Fruit fly (Drosophila melanogaster) S2 (cell line): Measurements from ENCODE around the gene Trm7-34.

Source experiments
- CG8478 ChIP-seq: fragments of >200 bp; optimal IDR thresholded peaks from 2 replicates; lab custom pipeline; 2018
- CTCF ChIP-seq, 2 experiments: fragments of >200 bp; optimal IDR thresholded peaks; 2 replicates each; lab custom pipeline; 2018

The Trm7-34 gene

dm6 chr3R:21154130-21154529 is 20.4 kb upstream of the Trm7-34 start:
- no peak for TF ChIP-seq CTCF (optimal IDR thresholded peaks at IDR 0.05; lab: Kevin White, UChicago)
- no peak for TF ChIP-seq CG8478 (lab: Kevin White, UChicago)

DNA sequence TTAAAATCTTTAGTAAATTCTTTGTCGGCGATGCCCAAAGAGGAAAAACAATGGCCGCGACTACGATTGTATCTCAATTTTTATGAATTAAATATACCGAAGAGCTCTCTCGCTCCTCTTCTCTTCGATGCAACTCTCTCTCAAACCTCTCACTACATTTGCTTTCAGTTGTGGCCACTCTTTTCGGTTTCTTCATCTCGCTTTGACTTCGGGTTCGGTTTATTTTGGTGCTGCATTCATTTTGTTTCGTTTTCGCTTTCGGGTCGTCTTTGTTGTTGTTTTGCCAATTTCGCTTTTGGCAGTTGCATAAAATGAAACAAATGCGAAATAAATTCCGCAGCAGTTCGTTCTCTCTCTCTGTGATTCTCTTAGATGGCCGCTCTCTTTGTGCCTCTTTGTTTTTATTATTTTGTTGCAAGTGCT is 19.2 kb upstream of the Trm7-34 start:
- TF ChIP-seq CTCF (optimal IDR thresholded peaks at IDR 0.05; lab: Kevin White, UChicago) (no peak), CG8478 (lab: Kevin White, UChicago) (no peak)

DNA sequence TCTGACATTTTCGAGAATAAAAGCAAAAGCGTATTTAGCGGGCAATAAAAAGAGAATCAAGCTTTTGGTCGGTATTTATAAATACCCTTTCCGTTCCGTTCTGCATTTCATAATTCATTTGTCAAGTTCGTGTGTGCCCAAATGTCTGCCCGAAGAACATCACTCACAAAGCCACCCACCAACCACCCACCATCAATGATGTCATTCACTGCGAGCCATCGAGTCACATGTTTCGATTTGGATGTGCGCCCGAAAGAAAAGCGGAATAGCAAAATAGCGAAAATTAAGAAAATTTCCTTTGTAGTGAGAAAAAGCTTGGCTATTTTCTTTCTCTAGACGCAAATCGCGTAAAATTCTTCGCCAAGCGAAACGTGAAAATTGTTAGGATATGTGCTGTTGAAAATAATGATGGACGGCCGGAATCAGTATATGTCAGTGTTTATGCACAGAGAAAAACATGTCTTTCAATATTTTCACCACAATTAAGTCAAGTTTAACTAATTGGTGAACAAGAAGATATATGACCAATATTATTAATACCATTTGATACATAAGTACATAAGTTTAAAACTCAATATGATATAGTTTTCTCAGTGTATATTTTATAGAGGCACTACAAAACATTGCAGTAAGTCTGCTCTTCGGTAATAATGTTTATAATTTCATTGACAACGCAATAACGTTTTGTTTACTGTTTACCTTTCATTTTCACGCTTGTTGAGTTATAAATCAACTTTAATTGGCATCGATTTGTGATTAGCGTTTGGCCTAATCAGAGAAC is 17.6 kb upstream of the Trm7-34 start:
- no peak for TF ChIP-seq CTCF (optimal IDR thresholded peaks at IDR 0.05; lab: Kevin White, UChicago)

- no peak for TF ChIP-seq CG8478 (lab: Kevin White, UChicago)
- no peak for TF ChIP-seq CTCF (optimal IDR thresholded peaks at IDR 0.05; lab: Kevin White, UChicago)
Observed at dm6 chr3R:21150090-21150489, 16.4 kb upstream of the Trm7-34 start.

dm6 chr3R:21141341-21141740 is 7.7 kb upstream of the Trm7-34 start:
- TF ChIP-seq CG8478 (lab: Kevin White, UChicago): no peak
- TF ChIP-seq CTCF (optimal IDR thresholded peaks at IDR 0.05; lab: Kevin White, UChicago): no peak

DNA sequence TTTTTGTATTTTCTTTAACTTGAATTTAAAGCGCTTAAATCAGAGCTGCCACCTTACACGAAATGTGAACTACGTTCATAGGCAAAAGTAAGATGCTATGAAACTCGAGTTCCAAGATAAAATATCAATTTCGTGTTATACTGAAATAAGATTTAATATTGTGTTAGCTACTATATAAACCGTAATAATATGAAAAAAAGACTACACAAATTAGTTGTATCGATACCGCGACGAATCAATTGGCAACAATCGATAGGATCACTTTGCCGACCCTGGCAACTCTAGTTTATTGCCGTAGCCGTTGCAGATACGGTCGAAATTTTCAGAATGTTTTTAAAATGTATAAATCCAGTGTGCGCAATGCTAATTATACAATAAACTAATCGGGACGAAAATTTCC is 6.8 kb upstream of the Trm7-34 start, which contains the start of gene SNF4Agamma:
Gene SNF4Agamma (plus strand): TSS at position 282 of the 400 bp plus-strand sequence.
- TF ChIP-seq CG8478 (lab: Kevin White, UChicago) (no peak), CTCF (optimal IDR thresholded peaks at IDR 0.05; lab: Kevin White, UChicago) (no peak)

DNA sequence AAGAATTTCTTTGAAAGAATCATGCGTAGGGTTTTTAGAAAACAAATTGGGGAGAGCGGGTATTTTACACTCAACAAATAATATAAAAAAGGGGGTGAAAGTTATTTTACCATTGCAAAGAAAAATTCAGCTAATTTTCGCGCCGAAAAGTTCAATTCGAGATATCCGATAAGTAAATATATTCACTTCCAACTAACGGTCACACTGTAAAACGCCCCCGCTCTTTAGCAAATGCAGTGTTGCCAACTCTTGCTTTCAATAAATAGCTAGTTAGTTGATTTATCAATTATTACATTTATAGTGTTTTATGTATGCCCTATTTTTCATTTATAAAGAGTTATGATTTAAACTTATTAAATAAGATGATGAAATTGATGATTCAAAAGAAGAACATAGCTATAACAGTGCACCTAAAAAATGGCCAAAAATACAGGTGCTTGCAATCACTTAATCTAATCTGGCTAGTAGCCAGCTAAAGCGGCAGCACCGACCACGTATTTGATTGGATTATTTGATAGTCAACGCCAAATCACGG is 4.6 kb upstream of the Trm7-34 start, which contains the start of gene meigo:
Gene meigo (plus strand): TSS at position 51 of the 535 bp plus-strand sequence.
- no peak for TF ChIP-seq CTCF (optimal IDR thresholded peaks at IDR 0.05; lab: Kevin White, UChicago)
- TF ChIP-seq CG8478 (lab: Kevin White, UChicago): no peak

dm6 chr3R:21133951-21134350 is 270 bp upstream of the Trm7-34 start, which contains the start of gene Usp8:
Gene Usp8 (plus strand): TSS chr3R:21134262.
- TF ChIP-seq CG8478 (lab: Kevin White, UChicago) (no peak), CTCF (optimal IDR thresholded peaks at IDR 0.05; lab: Kevin White, UChicago) (no peak)

DNA sequence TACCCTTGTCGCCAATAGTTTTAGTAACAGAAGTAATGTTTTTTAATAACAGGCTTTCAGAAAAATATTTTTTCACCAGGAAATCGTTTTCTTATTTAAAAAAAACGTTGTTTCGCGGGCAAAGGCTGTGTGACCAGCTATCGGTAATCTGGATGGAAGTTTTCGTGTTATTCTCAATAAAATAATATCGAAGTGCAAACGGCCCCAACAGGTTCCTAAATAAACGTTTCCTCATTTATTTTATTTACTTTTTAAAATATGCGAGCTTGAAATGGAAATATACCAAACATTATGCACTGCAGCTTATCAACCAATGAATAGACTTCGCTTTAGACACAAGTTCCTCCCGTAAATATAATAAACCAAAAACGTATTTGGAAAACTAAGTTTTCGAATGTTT is 3.6 kb downstream of the Trm7-34 start, which contains the start of gene Ice2:
Gene Ice2 (plus strand): TSS at position 167 of the 400 bp plus-strand sequence.
- TF ChIP-seq CTCF (optimal IDR thresholded peaks at IDR 0.05; lab: Kevin White, UChicago) (no peak), CG8478 (lab: Kevin White, UChicago) (no peak)

dm6 chr3R:21129617-21130016 is 4.1 kb downstream of the Trm7-34 start, which contains the start of gene Obp93a:
Gene Obp93a (minus strand): TSS chr3R:21129717.
- TF ChIP-seq CTCF (optimal IDR thresholded peaks at IDR 0.05; lab: Kevin White, UChicago): no peak

DNA sequence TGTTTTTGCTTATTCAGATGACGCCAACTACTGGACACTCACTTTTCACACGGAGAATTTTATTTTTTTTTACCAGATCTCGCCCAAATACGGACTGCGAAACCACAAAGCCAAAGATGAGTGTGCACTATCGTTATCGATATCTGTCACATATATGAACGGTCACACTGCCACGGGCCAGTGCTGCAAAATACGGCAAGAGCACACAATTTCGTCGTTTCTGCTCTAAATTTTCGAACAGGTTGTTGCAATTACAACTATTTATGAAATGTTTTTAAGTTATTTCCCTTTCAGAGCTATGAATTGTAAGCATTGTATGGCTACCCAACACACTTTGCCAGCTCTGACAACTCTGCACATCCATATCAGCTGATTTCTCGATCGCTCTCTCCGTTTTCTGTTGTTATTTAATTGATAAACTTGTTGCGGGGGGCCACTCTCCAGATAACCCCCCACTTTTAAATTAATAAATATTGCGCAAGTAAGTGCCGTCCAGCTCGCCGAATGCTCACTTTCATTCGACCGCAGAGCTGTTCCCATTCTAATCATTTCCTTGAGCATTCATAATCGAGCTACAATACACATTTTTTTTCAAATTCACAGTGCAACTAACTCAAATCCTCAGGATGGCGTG is 6.2 kb downstream of the Trm7-34 start, which contains the start of the genes slmb and CG5793:
Gene slmb (minus strand): TSS at position 134 of the 634 bp plus-strand sequence.
Gene CG5793 (plus strand): TSS at position 222 of the 634 bp plus-strand sequence.
- TF ChIP-seq CG8478 (lab: Kevin White, UChicago) (no peak), CTCF (optimal IDR thresholded peaks at IDR 0.05; lab: Kevin White, UChicago) (peak in 1 of 2 experiments; percentile 7)

DNA sequence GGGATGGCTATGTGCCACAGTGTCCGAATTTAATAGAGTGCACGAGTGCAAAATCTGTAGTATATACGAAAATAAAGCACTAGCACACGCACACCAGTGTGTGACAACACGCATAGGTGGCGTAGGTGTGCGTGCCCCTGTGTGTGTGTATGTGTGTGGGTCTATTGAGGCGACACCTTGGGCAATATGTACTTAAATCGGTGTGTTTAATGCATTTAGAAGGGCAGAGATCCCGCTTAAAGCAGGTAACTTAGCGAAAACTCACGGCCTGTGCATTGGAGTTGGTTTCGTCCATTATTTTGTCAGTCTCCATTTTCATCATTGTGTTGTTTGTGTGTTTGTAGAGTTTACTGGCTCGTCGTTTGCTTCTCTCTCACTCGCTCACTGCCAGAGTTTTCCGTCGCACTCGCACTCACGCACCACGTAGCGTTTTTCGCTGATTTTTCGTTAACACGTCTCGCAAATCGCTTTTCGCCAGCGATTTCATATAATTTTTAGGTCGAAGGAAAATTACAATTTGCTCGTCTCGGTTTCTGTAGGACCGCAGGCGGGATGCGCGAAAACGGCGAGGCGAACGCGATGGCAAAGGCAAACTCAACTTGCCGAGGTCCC is 6.9 kb downstream of the Trm7-34 start:
- no peak for TF ChIP-seq CG8478 (lab: Kevin White, UChicago)
- TF ChIP-seq CTCF (optimal IDR thresholded peaks at IDR 0.05; lab: Kevin White, UChicago): peak in 1 of 2 experiments; percentile 37

DNA sequence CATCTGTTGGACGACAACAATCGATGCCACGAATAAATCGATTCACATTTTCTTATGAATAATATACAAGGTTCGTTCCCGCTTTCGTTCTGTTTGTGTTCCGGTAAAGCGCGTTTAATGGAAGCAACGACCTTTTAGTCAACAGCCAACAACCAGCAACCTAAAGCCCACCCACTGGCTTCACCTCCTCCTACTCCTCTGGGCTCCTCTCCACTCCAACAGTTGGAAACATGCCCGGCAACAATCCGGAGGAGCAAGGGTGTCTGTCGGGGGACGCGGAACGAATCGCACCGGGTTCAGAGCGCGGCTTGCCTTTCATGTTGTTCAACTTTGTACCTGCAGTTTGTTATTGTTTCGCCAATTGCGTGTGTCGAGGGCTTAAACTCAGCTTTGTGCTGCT is 9.5 kb downstream of the Trm7-34 start:
- TF ChIP-seq CG8478 (lab: Kevin White, UChicago) (no peak), CTCF (optimal IDR thresholded peaks at IDR 0.05; lab: Kevin White, UChicago) (no peak)

- no peak for TF ChIP-seq CG8478 (lab: Kevin White, UChicago)
- no peak for TF ChIP-seq CTCF (optimal IDR thresholded peaks at IDR 0.05; lab: Kevin White, UChicago)
Observed at dm6 chr3R:21118784-21119183, 14.9 kb downstream of the Trm7-34 start, which contains the start of gene Bdbt. Gene Bdbt (minus strand): TSS chr3R:21118856.
